Worm (Caenorhabditis elegans): ENCODE data around the gene hrde-1.

The hrde-1 gene

DNA sequence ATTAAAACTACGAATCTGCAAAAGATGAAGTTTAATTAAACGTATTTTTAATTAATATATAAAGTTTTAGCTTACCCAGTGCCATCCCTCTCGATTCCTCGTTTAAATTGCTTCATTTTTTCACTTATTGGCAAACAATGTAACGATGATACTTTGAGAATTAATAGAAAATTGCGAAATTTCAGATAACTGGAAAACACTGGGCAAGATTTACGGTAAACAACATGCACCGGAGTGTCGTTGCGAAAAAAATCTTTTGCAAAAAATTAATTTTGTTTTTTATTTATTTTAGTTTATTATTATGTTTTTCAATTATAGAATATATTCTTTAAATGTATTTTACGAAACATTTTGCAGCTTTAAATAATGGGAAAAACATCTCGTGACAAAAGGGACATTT is 28.1 kb upstream of the hrde-1 start, which contains the start of the genes pelo-1 and R74.7:
Gene pelo-1, minus strand, starts transcription at position 151 of the 400 bp plus-strand sequence.
Gene R74.7, plus strand, starts transcription at position 358 of the 400 bp plus-strand sequence.
- TF ChIP-seq C34F6.9 (tag; optimal IDR thresholded peaks at IDR 0.05): peak; percentile 61
- no peak for TF ChIP-seq Y55F3AM.14 (GFP tag; optimal IDR thresholded peaks at IDR 0.05)
- peak; percentile 6 for TF ChIP-seq gmeb-1 (tag; optimal IDR thresholded peaks at IDR 0.05)
- TF ChIP-seq lsy-2 (tag; optimal IDR thresholded peaks at IDR 0.05): peak in 1 of 2 experiments; percentile 61
- no peak for TF ChIP-seq peb-1 (tag; optimal IDR thresholded peaks at IDR 0.05)
- TF ChIP-seq fos-1 (tag; optimal IDR thresholded peaks at IDR 0.05): peak; percentile 12
- TF ChIP-seq alr-1 (tag; optimal IDR thresholded peaks at IDR 0.05): no peak
- TF ChIP-seq crh-2 (tag; optimal IDR thresholded peaks at IDR 0.05): peak; percentile 9
- no peak for TF ChIP-seq nhr-21 (tag; optimal IDR thresholded peaks at IDR 0.05)
- peak; percentile 55 for TF ChIP-seq R02D3.7 (tag; optimal IDR thresholded peaks at IDR 0.05)
- peak; percentile 86 for TF ChIP-seq unc-55 (GFP tag; optimal IDR thresholded peaks at IDR 0.05)
- peak; percentile 5 for TF ChIP-seq nhr-25 (tag; optimal IDR thresholded peaks at IDR 0.05)
- TF ChIP-seq ztf-1 (GFP tag; conservative IDR thresholded peaks at IDR 0.05): no peak
- no peak for TF ChIP-seq nhr-77 (tag; optimal IDR thresholded peaks at IDR 0.05)

DNA sequence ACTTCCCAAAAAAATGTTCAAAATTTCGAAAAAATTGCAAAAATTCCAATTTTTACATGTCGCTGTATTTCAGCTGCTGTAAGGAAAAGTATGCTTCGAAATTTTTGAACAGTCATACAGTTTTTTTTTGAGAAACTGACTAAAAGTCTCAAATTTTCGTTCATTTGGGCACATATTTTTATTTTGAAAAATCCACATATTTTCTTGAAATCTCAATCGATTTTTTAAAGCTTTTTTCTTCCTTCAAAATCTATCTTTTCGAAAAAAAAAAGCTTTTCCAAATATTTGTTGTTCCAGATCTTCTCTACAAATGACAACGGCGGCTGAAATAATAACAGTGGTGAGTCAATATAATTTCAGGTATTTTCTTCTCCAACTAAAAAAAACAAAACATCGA is 21.0 kb upstream of the hrde-1 start, which contains the start of gene asd-1:
Gene asd-1, plus strand, starts transcription at position 298 of the 397 bp plus-strand sequence.
- TF ChIP-seq nhr-6 (tag; optimal IDR thresholded peaks at IDR 0.05) (no peak), lin-39 (tag; optimal IDR thresholded peaks at IDR 0.05) (no peak), lin-13 (GFP tag; optimal IDR thresholded peaks at IDR 0.05) (no peak)

DNA sequence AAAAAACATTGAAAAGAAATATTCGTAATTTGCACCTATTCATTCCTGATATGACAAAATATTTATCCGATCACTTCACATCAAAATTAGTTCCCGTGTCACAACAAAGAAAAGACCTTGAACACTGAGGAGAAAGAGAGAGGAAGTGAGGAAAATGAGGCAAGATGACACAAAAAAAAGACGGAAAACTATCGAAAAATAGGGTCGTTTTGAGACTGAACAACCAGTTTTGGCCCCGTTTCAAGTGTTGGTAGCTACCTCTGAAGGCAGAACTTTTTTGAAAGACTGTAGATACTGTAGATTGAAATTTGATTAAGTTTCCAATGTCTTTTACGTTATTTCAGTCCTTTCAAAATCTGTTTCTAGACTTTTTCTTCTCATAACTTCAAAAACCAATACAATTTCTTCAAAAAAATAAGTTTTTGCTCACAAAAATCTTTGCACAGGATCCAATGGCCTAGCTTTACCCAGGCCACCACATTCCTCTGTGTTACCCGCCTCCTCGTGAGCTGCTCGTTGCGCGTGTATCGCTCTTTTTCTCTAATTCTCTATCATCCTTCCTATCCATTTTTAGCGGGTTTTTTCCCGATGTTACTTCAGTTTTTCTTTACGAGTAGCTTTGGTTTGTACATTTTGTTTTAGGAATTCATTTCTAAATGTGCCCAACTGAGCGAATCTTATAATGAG is 20.5 kb upstream of the hrde-1 start:
- TF ChIP-seq mbf-1 (tag; optimal IDR thresholded peaks at IDR 0.05): no peak
- peak; percentile 60 for TF ChIP-seq sma-9 (GFP tag; optimal IDR thresholded peaks at IDR 0.05)
- no peak for TF ChIP-seq sma-9 (tag; optimal IDR thresholded peaks at IDR 0.05)
- no peak for TF ChIP-seq sem-4 (tag; optimal IDR thresholded peaks at IDR 0.05)
- TF ChIP-seq aly-2 (tag; optimal IDR thresholded peaks at IDR 0.05): no peak
- TF ChIP-seq sma-3 (GFP tag; optimal IDR thresholded peaks at IDR 0.05): no peak
- TF ChIP-seq blmp-1 (tag; optimal IDR thresholded peaks at IDR 0.05; ENCODE audit: insufficient read depth): no peak
- peak; percentile 22 for TF ChIP-seq F13H6.1 (tag; optimal IDR thresholded peaks at IDR 0.05)
- peak; percentile 47 for TF ChIP-seq lin-11 (tag; optimal IDR thresholded peaks at IDR 0.05)
- no peak for TF ChIP-seq nhr-77 (tag; optimal IDR thresholded peaks at IDR 0.05)
- TF ChIP-seq nhr-10 (tag; optimal IDR thresholded peaks at IDR 0.05): no peak
- TF ChIP-seq fos-1 (tag; optimal IDR thresholded peaks at IDR 0.05): peak; percentile 25
- no peak for TF ChIP-seq snpc-4 (tag; optimal IDR thresholded peaks at IDR 0.05)
- TF ChIP-seq nhr-12 (tag; optimal IDR thresholded peaks at IDR 0.05): no peak
- no peak for TF ChIP-seq unc-62 (GFP tag; optimal IDR thresholded peaks at IDR 0.05)
- TF ChIP-seq ama-1 (optimal IDR thresholded peaks at IDR 0.05): peak; percentile 46
- TF ChIP-seq ZK546.5 (tag; optimal IDR thresholded peaks at IDR 0.05): no peak
- peak; percentile 89 for TF ChIP-seq C34F6.9 (tag; optimal IDR thresholded peaks at IDR 0.05)
- no peak for TF ChIP-seq elt-3 (tag; optimal IDR thresholded peaks at IDR 0.05)
- TF ChIP-seq nhr-237 (tag; optimal IDR thresholded peaks at IDR 0.05): no peak
- TF ChIP-seq elt-1 (tag; optimal IDR thresholded peaks at IDR 0.05): no peak
- TF ChIP-seq ztf-1 (GFP tag; conservative IDR thresholded peaks at IDR 0.05): no peak
- peak; percentile 22 for TF ChIP-seq nhr-21 (tag; optimal IDR thresholded peaks at IDR 0.05)
- no peak for TF ChIP-seq skn-1 (tag; optimal IDR thresholded peaks at IDR 0.05)
- TF ChIP-seq R02D3.7 (tag; optimal IDR thresholded peaks at IDR 0.05): no peak
- TF ChIP-seq nhr-25 (tag; optimal IDR thresholded peaks at IDR 0.05): no peak
- TF ChIP-seq ceh-16 (tag; optimal IDR thresholded peaks at IDR 0.05): no peak
- no peak for TF ChIP-seq ztf-4 (tag; optimal IDR thresholded peaks at IDR 0.05)
- no peak for TF ChIP-seq nhr-23 (tag; optimal IDR thresholded peaks at IDR 0.05)
- no peak for TF ChIP-seq unc-39 (tag; optimal IDR thresholded peaks at IDR 0.05)
- no peak for TF ChIP-seq peb-1 (tag; optimal IDR thresholded peaks at IDR 0.05)
- peak; percentile 28 to 80 for TF ChIP-seq lsy-2 (tag; optimal IDR thresholded peaks at IDR 0.05)
- TF ChIP-seq egl-27 (tag; optimal IDR thresholded peaks at IDR 0.05): no peak
- peak; percentile 77 for TF ChIP-seq crh-2 (tag; optimal IDR thresholded peaks at IDR 0.05)
- TF ChIP-seq nhr-6 (tag; optimal IDR thresholded peaks at IDR 0.05): no peak
- peak; percentile 58 for TF ChIP-seq nhr-129 (tag; optimal IDR thresholded peaks at IDR 0.05)
- peak; percentile 89 to 91 for TF ChIP-seq mdl-1 (tag; optimal IDR thresholded peaks at IDR 0.05)
- TF ChIP-seq zag-1 (tag; optimal IDR thresholded peaks at IDR 0.05): no peak
- TF ChIP-seq dmd-4 (tag; optimal IDR thresholded peaks at IDR 0.05): no peak
- TF ChIP-seq gmeb-1 (tag; optimal IDR thresholded peaks at IDR 0.05): no peak
- TF ChIP-seq mab-5 (tag; optimal IDR thresholded peaks at IDR 0.05): peak; percentile 44
- peak; percentile 46 for TF ChIP-seq lin-13 (GFP tag; optimal IDR thresholded peaks at IDR 0.05)
- no peak for TF ChIP-seq nhr-11 (tag; optimal IDR thresholded peaks at IDR 0.05)
- TF ChIP-seq lin-39 (tag; optimal IDR thresholded peaks at IDR 0.05): no peak
- no peak for TF ChIP-seq ceh-82 (tag; optimal IDR thresholded peaks at IDR 0.05)
- no peak for TF ChIP-seq alr-1 (tag; optimal IDR thresholded peaks at IDR 0.05)
